Fruit fly (Drosophila melanogaster) whole organism, prepupa: Measurements from ENCODE around the gene Alh.

Source experiments
- Blimp-1 ChIP-seq: fragments of 200-800 bp; sonication (Bioruptor generic); optimal IDR thresholded peaks from 3 replicates; lab custom pipeline; 2017; ENCODE audit warnings: missing biosample characterization, missing genetic modification characterization, mild to moderate bottlenecking, moderate library complexity, missing genetic modification reagents
- CG10631 ChIP-seq: fragments of 200-800 bp; sonication (Bioruptor generic); optimal IDR thresholded peaks from 2 replicates; lab custom pipeline; 2016; ENCODE audit warnings: missing biosample characterization, missing genetic modification characterization
- CG11762 ChIP-seq: fragments of 200-800 bp; sonication (Bioruptor generic); optimal IDR thresholded peaks from 3 replicates; lab custom pipeline; 2016; ENCODE audit warnings: missing biosample characterization, missing genetic modification characterization; ENCODE audit not compliant: insufficient read depth
- CG11902 ChIP-seq: fragments of 200-800 bp; sonication (Bioruptor generic); optimal IDR thresholded peaks from 3 replicates; lab custom pipeline; 2016; ENCODE audit warnings: missing biosample characterization, missing genetic modification characterization
- CG15336 ChIP-seq: fragments of 200-800 bp; sonication (Bioruptor generic); IDR thresholded peaks from 2 replicates; pipeline ENCODE4 v1.3.6; 2022; ENCODE audit warnings: missing biosample characterization, missing genetic modification characterization
- CG1621 ChIP-seq: fragments of 200-800 bp; sonication (Bioruptor generic); optimal IDR thresholded peaks from 3 replicates; lab custom pipeline; 2018; ENCODE audit warnings: missing biosample characterization, mild to moderate bottlenecking, missing genetic modification characterization
- CG3032 ChIP-seq: fragments of 200-800 bp; optimal IDR thresholded peaks from 2 replicates; lab custom pipeline; 2019; ENCODE audit warnings: missing biosample characterization, mild to moderate bottlenecking, missing genetic modification characterization, moderate library complexity
- CG3919 ChIP-seq: fragments of 200-800 bp; sonication (Bioruptor generic); optimal IDR thresholded peaks from 3 replicates; lab custom pipeline; 2016; ENCODE audit warnings: missing biosample characterization, missing genetic modification characterization
- CG4318 ChIP-seq: fragments of 200-800 bp; sonication (Bioruptor generic); optimal IDR thresholded peaks from 3 replicates; lab custom pipeline; 2017; ENCODE audit warnings: missing biosample characterization, mild to moderate bottlenecking, missing genetic modification characterization
- CG6163 ChIP-seq: fragments of 200-800 bp; sonication (Bioruptor generic); IDR thresholded peaks from 3 replicates; pipeline ENCODE4 v1.3.6; 2022; ENCODE audit warnings: missing biosample characterization, missing genetic modification characterization
- CG6276 ChIP-seq: fragments of 200-800 bp; sonication (Bioruptor generic); optimal IDR thresholded peaks from 2 replicates; lab custom pipeline; 2017; ENCODE audit warnings: missing biosample characterization, mild to moderate bottlenecking, missing genetic modification characterization
- CG6792 ChIP-seq: fragments of 200-800 bp; sonication (Bioruptor generic); optimal IDR thresholded peaks from 3 replicates; lab custom pipeline; 2016; ENCODE audit warnings: missing biosample characterization, missing genetic modification characterization
- CG6808 ChIP-seq: fragments of 200-800 bp; sonication (Bioruptor generic); optimal IDR thresholded peaks from 3 replicates; lab custom pipeline; 2017; ENCODE audit warnings: missing biosample characterization, missing genetic modification characterization, mild to moderate bottlenecking, moderate library complexity, missing genetic modification reagents
- CG6854 ChIP-seq: fragments of 200-800 bp; sonication (Bioruptor generic); optimal IDR thresholded peaks from 2 replicates; lab custom pipeline; 2017; ENCODE audit warnings: missing biosample characterization, mild to moderate bottlenecking, missing genetic modification characterization
- CG7368 ChIP-seq: fragments of 200-800 bp; sonication (Bioruptor generic); optimal IDR thresholded peaks from 3 replicates; lab custom pipeline; 2016; ENCODE audit warnings: missing biosample characterization, missing genetic modification characterization
- CG8119 ChIP-seq: fragments of 200-800 bp; sonication (Bioruptor generic); IDR thresholded peaks from 3 replicates; pipeline ENCODE4 v1.3.6; 2022; ENCODE audit warnings: missing biosample characterization, missing genetic modification characterization
- CG8319 ChIP-seq: fragments of 200-800 bp; sonication (Bioruptor generic); optimal IDR thresholded peaks from 3 replicates; lab custom pipeline; 2016; ENCODE audit warnings: missing biosample characterization, missing genetic modification characterization
- CG8632 ChIP-seq: fragments of 200-800 bp; sonication (Bioruptor generic); optimal IDR thresholded peaks from 3 replicates; lab custom pipeline; 2016; ENCODE audit warnings: missing biosample characterization, missing genetic modification characterization
- Eip75B ChIP-seq: fragments of 200-800 bp; sonication (Bioruptor generic); optimal IDR thresholded peaks from 3 replicates; lab custom pipeline; 2016; ENCODE audit warnings: missing biosample characterization, missing genetic modification characterization
- Eip78C ChIP-seq: fragments of 200-800 bp; sonication (Bioruptor generic); peaks from one replicate; lab custom pipeline; 2016; ENCODE audit warnings: missing biosample characterization, missing genetic modification characterization
- Eip93F ChIP-seq: fragments of 200-800 bp; sonication (Bioruptor generic); optimal IDR thresholded peaks from 2 replicates; lab custom pipeline; 2016; ENCODE audit warnings: missing biosample characterization, mild to moderate bottlenecking, missing genetic modification characterization
- Ets21C ChIP-seq: fragments of 200-800 bp; sonication (Bioruptor generic); optimal IDR thresholded peaks from 3 replicates; lab custom pipeline; 2016; ENCODE audit warnings: missing biosample characterization, missing genetic modification characterization
- Ets96B ChIP-seq: fragments of 200-800 bp; optimal IDR thresholded peaks from 2 replicates; lab custom pipeline; 2019; ENCODE audit warnings: missing biosample characterization, mild to moderate bottlenecking, missing genetic modification characterization, moderate library complexity
- Hr39 ChIP-seq: fragments of 200-800 bp; sonication (Bioruptor generic); optimal IDR thresholded peaks from 2 replicates; lab custom pipeline; 2016; ENCODE audit warnings: missing biosample characterization, missing genetic modification characterization
- Lpt ChIP-seq: fragments of 200-800 bp; sonication (Bioruptor generic); optimal IDR thresholded peaks from 3 replicates; lab custom pipeline; 2016; ENCODE audit warnings: missing biosample characterization, missing genetic modification characterization
- Met ChIP-seq: fragments of 200-800 bp; sonication (Bioruptor generic); optimal IDR thresholded peaks from 3 replicates; lab custom pipeline; 2016; ENCODE audit warnings: missing biosample characterization, missing genetic modification characterization
- Sox102F ChIP-seq: fragments of 200-800 bp; sonication (Bioruptor generic); optimal IDR thresholded peaks from 2 replicates; lab custom pipeline; 2016; ENCODE audit warnings: missing biosample characterization, mild to moderate bottlenecking, missing genetic modification characterization
- Sox14 ChIP-seq: fragments of 200-800 bp; sonication (Bioruptor generic); optimal IDR thresholded peaks from 3 replicates; lab custom pipeline; 2016; ENCODE audit warnings: missing biosample characterization, missing genetic modification characterization
- Sox15 ChIP-seq: fragments of 200-800 bp; sonication (Bioruptor generic); optimal IDR thresholded peaks from 3 replicates; lab custom pipeline; 2016; ENCODE audit warnings: missing biosample characterization, missing genetic modification characterization
- achi ChIP-seq: fragments of 200-800 bp; sonication (Bioruptor generic); optimal IDR thresholded peaks from 3 replicates; lab custom pipeline; 2016; ENCODE audit warnings: missing biosample characterization, missing genetic modification characterization
- acj6 ChIP-seq: fragments of 200-800 bp; sonication (Bioruptor generic); optimal IDR thresholded peaks from 3 replicates; lab custom pipeline; 2016; ENCODE audit warnings: missing biosample characterization, missing genetic modification characterization
- dac ChIP-seq: fragments of 200-800 bp; sonication (Bioruptor generic); optimal IDR thresholded peaks from 2 replicates; lab custom pipeline; 2017; ENCODE audit warnings: missing biosample characterization, mild to moderate bottlenecking, missing genetic modification characterization
- dsx ChIP-seq: fragments of 200-800 bp; optimal IDR thresholded peaks from 3 replicates; lab custom pipeline; 2019; ENCODE audit warnings: missing biosample characterization, mild to moderate bottlenecking, missing genetic modification characterization, moderate library complexity; ENCODE audit not compliant: poor library complexity, severe bottlenecking
- esn ChIP-seq: fragments of 200-800 bp; sonication (Bioruptor generic); optimal IDR thresholded peaks from 2 replicates; lab custom pipeline; 2016; ENCODE audit warnings: missing biosample characterization, mild to moderate bottlenecking, missing genetic modification characterization, moderate library complexity
- fd85E ChIP-seq: fragments of 200-800 bp; sonication (Bioruptor generic); optimal IDR thresholded peaks from 3 replicates; lab custom pipeline; 2016; ENCODE audit warnings: missing biosample characterization, missing genetic modification characterization
- fkh ChIP-seq: fragments of 200-800 bp; sonication (Bioruptor generic); optimal IDR thresholded peaks from 3 replicates; lab custom pipeline; 2017; ENCODE audit warnings: missing biosample characterization, mild to moderate bottlenecking, missing genetic modification characterization, moderate library complexity
- lz ChIP-seq: fragments of 200-800 bp; sonication (Bioruptor generic); optimal IDR thresholded peaks from 3 replicates; lab custom pipeline; 2016; ENCODE audit warnings: missing biosample characterization, missing genetic modification characterization
- spab ChIP-seq: fragments of 200-800 bp; sonication (Bioruptor generic); optimal IDR thresholded peaks from 2 replicates; lab custom pipeline; 2017; ENCODE audit warnings: missing biosample characterization, mild to moderate bottlenecking, missing genetic modification characterization, missing genetic modification reagents
- ss ChIP-seq, 2 experiments: fragments of 200-800 bp; sonication (Bioruptor generic); optimal IDR thresholded peaks; 2 replicates in 1 of 2; 3 replicates in 1 of 2; lab custom pipeline; 2017 to 2018; ENCODE audit warnings: mild to moderate bottlenecking in 2 of 2, missing biosample characterization in 2 of 2, missing genetic modification characterization in 2 of 2, moderate library complexity in 1 of 2
- svp ChIP-seq: fragments of 200-800 bp; sonication (Bioruptor generic); peaks from one replicate; lab custom pipeline; 2016; ENCODE audit warnings: missing biosample characterization, missing genetic modification characterization
- vri ChIP-seq: fragments of 200-800 bp; sonication (Bioruptor generic); optimal IDR thresholded peaks from 3 replicates; lab custom pipeline; 2016; ENCODE audit warnings: missing biosample characterization, mild to moderate bottlenecking, missing genetic modification characterization

The Alh gene

dm6 chr3R:7090337-7090830, 33.6 kb downstream of the Alh start (continued):
- TF ChIP-seq Blimp-1 (GFP tag; lab: Kevin White, UChicago) (no peak), acj6 (GFP tag; lab: Kevin White, UChicago) (no peak), lz (peak; percentile 1), fkh (no peak), Eip93F (GFP tag; lab: Kevin White, UChicago) (no peak), Sox102F (GFP tag; lab: Kevin White, UChicago) (no peak), CG11902 (GFP tag; lab: Kevin White, UChicago) (no peak), Eip78C (peak; percentile 68), CG3032 (tag; lab: Kevin White, UChicago) (peak; percentile 4), CG8319 (GFP tag; lab: Kevin White, UChicago) (no peak), Lpt (no peak), fd85E (no peak), CG7368 (GFP tag; lab: Kevin White, UChicago) (no peak), Sox15 (GFP tag; lab: Kevin White, UChicago) (no peak), CG8119 (GFP tag; lab: Robert Waterston, UW) (peak; percentile 35; the same call in 2 of the 3 replicates), Ets21C (GFP tag; lab: Kevin White, UChicago) (no peak), CG15336 (GFP tag; lab: Robert Waterston, UW) (no peak), CG1621 (tag; lab: Kevin White, UChicago) (peak; percentile 13), CG8632 (GFP tag; lab: Kevin White, UChicago) (peak; percentile 8)
- TF ChIP-seq, all 60 proteins: peak for 17

dm6 chr3R:7089522-7090336, 34.3 kb downstream of the Alh start:
- TF ChIP-seq CG6854 (GFP tag; lab: Kevin White, UChicago), result peak; percentile 2
- TF ChIP-seq CG15336 (GFP tag; lab: Robert Waterston, UW), result no peak
- TF ChIP-seq Hr39 (GFP tag; lab: Kevin White, UChicago), result no peak
- TF ChIP-seq acj6 (GFP tag; lab: Kevin White, UChicago), result no peak
- no peak for TF ChIP-seq Sox15 (GFP tag; lab: Kevin White, UChicago)
- no peak for TF ChIP-seq CG4318
- no peak for TF ChIP-seq vri (GFP tag; lab: Kevin White, UChicago)
- no peak for TF ChIP-seq dac (GFP tag; lab: Kevin White, UChicago)
- no peak for TF ChIP-seq CG6276 (GFP tag; lab: Kevin White, UChicago)
- no peak for TF ChIP-seq Eip75B (GFP tag; lab: Kevin White, UChicago)
- TF ChIP-seq CG6792 (GFP tag; lab: Kevin White, UChicago), result no peak
- TF ChIP-seq Met (GFP tag; lab: Kevin White, UChicago), result peak; percentile 12
- TF ChIP-seq Ets96B, result no peak
- peak; percentile 42 for TF ChIP-seq fkh
- no peak for TF ChIP-seq CG11762 (GFP tag; lab: Kevin White, UChicago)
- no peak for TF ChIP-seq esn
- peak in 1 of 2 experiments; percentile 13 for TF ChIP-seq ss (GFP tag; optimal IDR thresholded peaks at IDR 0.05; lab: Kevin White, UChicago)
- TF ChIP-seq dsx, result peak; percentile 32
- peak; percentile 11 for TF ChIP-seq svp (GFP tag; lab: Kevin White, UChicago)
- TF ChIP-seq CG6163 (GFP tag; lab: Robert Waterston, UW), result no peak
- no peak for TF ChIP-seq CG3919 (GFP tag; lab: Kevin White, UChicago)
- peak; percentile 35 for TF ChIP-seq CG6808 (GFP tag; lab: Kevin White, UChicago)
- no peak for TF ChIP-seq spab (GFP tag; lab: Kevin White, UChicago)
- TF ChIP-seq Eip78C, result peak; percentile 42
- peak; percentile 2 for TF ChIP-seq achi (GFP tag; lab: Kevin White, UChicago)
- TF ChIP-seq Lpt, result peak; percentile 67
- no peak for TF ChIP-seq Sox14 (GFP tag; lab: Kevin White, UChicago)
- TF ChIP-seq CG11902 (GFP tag; lab: Kevin White, UChicago), result no peak
- no peak for TF ChIP-seq CG10631
- TF ChIP-seq, all 60 proteins: peak for 10
